Worm (Caenorhabditis elegans) whole organism, L2 larva: ENCODE results near the gene tps-1.
A peak's percentile ranks its signal among the peaks of the same experiment; 100 is the strongest.

Experiments
- C34F6.9 ChIP-seq: fragments of 150-350 bp; optimal IDR thresholded peaks from 2 replicates; lab custom pipeline; 2014; ENCODE audit warnings: missing biosample characterization, missing genetic modification characterization
- F13H6.1 ChIP-seq: sonication (generic microtip); optimal IDR thresholded peaks from 2 replicates; lab custom pipeline; 2016; ENCODE audit warnings: missing genetic modification characterization, missing compliant biosample characterization
- R02D3.7 ChIP-seq: fragments of 150-350 bp; optimal IDR thresholded peaks from 2 replicates; lab custom pipeline; 2014; ENCODE audit warnings: missing biosample characterization, missing genetic modification characterization
- Y55F3AM.14 ChIP-seq: fragments of 200-800 bp; sonication (Bioruptor generic); optimal IDR thresholded peaks from 2 replicates; lab custom pipeline; 2018; ENCODE audit warnings: mild to moderate bottlenecking, missing genetic modification characterization, missing compliant biosample characterization
- ZK546.5 ChIP-seq: sonication (generic microtip); optimal IDR thresholded peaks from 2 replicates; lab custom pipeline; 2017; ENCODE audit warnings: missing biosample characterization, missing genetic modification characterization
- alr-1 ChIP-seq: fragments of 150-350 bp; optimal IDR thresholded peaks from 2 replicates; lab custom pipeline; 2014; ENCODE audit warnings: missing biosample characterization, missing genetic modification characterization
- aly-2 ChIP-seq: fragments of 150-350 bp; optimal IDR thresholded peaks from 2 replicates; lab custom pipeline; 2014; ENCODE audit warnings: missing biosample characterization, missing genetic modification characterization
- blmp-1 ChIP-seq: sonication (generic microtip); optimal IDR thresholded peaks from 2 replicates; lab custom pipeline; 2017; ENCODE audit warnings: missing genetic modification characterization, mild to moderate bottlenecking, missing compliant biosample characterization, antibody characterized with exemption, moderate library complexity; ENCODE audit not compliant: insufficient read depth
- ceh-16 ChIP-seq: fragments of 150-350 bp; optimal IDR thresholded peaks from 2 replicates; lab custom pipeline; 2014; ENCODE audit warnings: missing biosample characterization, missing genetic modification characterization
- ceh-82 ChIP-seq: fragments of 150-350 bp; optimal IDR thresholded peaks from 2 replicates; lab custom pipeline; 2014; ENCODE audit warnings: missing biosample characterization, missing genetic modification characterization
- crh-2 ChIP-seq: sonication (generic microtip); optimal IDR thresholded peaks from 2 replicates; lab custom pipeline; 2017; ENCODE audit warnings: missing biosample characterization, missing genetic modification characterization
- dmd-4 ChIP-seq: sonication (generic microtip); optimal IDR thresholded peaks from 2 replicates; lab custom pipeline; 2017; ENCODE audit warnings: missing biosample characterization, missing genetic modification characterization
- egl-27 ChIP-seq: sonication (generic microtip); optimal IDR thresholded peaks from 3 replicates; lab custom pipeline; 2017; ENCODE audit warnings: missing biosample characterization, missing genetic modification reagents, missing genetic modification characterization
- elt-3 ChIP-seq: sonication (generic microtip); optimal IDR thresholded peaks from 2 replicates; lab custom pipeline; 2017; ENCODE audit warnings: missing biosample characterization, missing genetic modification characterization
- fos-1 ChIP-seq: fragments of 150-350 bp; optimal IDR thresholded peaks from 2 replicates; lab custom pipeline; 2014; ENCODE audit warnings: missing biosample characterization, missing genetic modification characterization
- gmeb-1 ChIP-seq: fragments of 150-350 bp; optimal IDR thresholded peaks from 2 replicates; lab custom pipeline; 2014; ENCODE audit warnings: missing biosample characterization, missing genetic modification characterization
- lin-11 ChIP-seq: fragments of 150-350 bp; sonication (generic microtip); optimal IDR thresholded peaks from 2 replicates; lab custom pipeline; 2014; ENCODE audit warnings: missing biosample characterization, missing genetic modification characterization, inconsistent platforms, mixed read lengths
- lin-13 ChIP-seq: fragments of 150-350 bp; optimal IDR thresholded peaks from 2 replicates; lab custom pipeline; 2014; ENCODE audit warnings: missing biosample characterization, missing genetic modification reagents, missing genetic modification characterization
- lin-39 ChIP-seq: fragments of 150-350 bp; optimal IDR thresholded peaks from 2 replicates; lab custom pipeline; 2014; ENCODE audit warnings: missing biosample characterization, missing genetic modification reagents, missing genetic modification characterization
- lsy-2 ChIP-seq, 2 experiments: fragments of 150-350 bp in 1 of 2; sonication (generic microtip) in 1 of 2; optimal IDR thresholded peaks; 2 replicates each; lab custom pipeline; 2014 to 2017; ENCODE audit warnings: missing biosample characterization in 2 of 2, missing genetic modification characterization in 2 of 2
- mab-5 ChIP-seq: fragments of 150-350 bp; optimal IDR thresholded peaks from 2 replicates; lab custom pipeline; 2014; ENCODE audit warnings: missing biosample characterization, missing genetic modification characterization
- mbf-1 ChIP-seq: sonication (generic microtip); optimal IDR thresholded peaks from 2 replicates; lab custom pipeline; 2017; ENCODE audit warnings: missing biosample characterization, missing genetic modification characterization
- mdl-1 ChIP-seq, 2 experiments: fragments of 150-350 bp in 1 of 2; sonication (generic microtip) in 1 of 2; optimal IDR thresholded peaks; 2 replicates each; lab custom pipeline; 2017; ENCODE audit warnings: missing biosample characterization in 2 of 2, missing genetic modification characterization in 2 of 2
- nhr-10 ChIP-seq: sonication (generic microtip); optimal IDR thresholded peaks from 2 replicates; lab custom pipeline; 2017; ENCODE audit warnings: missing biosample characterization, missing genetic modification characterization
- nhr-11 ChIP-seq: fragments of 150-350 bp; optimal IDR thresholded peaks from 2 replicates; lab custom pipeline; 2014; ENCODE audit warnings: missing biosample characterization, missing genetic modification characterization
- nhr-12 ChIP-seq: fragments of 150-350 bp; optimal IDR thresholded peaks from 2 replicates; lab custom pipeline; 2014; ENCODE audit warnings: missing biosample characterization, missing genetic modification characterization
- nhr-129 ChIP-seq: fragments of 150-350 bp; optimal IDR thresholded peaks from 2 replicates; lab custom pipeline; 2014; ENCODE audit warnings: missing biosample characterization, missing genetic modification characterization
- nhr-21 ChIP-seq: fragments of 150-350 bp; optimal IDR thresholded peaks from 2 replicates; lab custom pipeline; 2014; ENCODE audit warnings: missing biosample characterization, missing genetic modification characterization
- nhr-237 ChIP-seq: fragments of 150-350 bp; optimal IDR thresholded peaks from 2 replicates; lab custom pipeline; 2014; ENCODE audit warnings: missing biosample characterization, missing genetic modification characterization
- nhr-25 ChIP-seq: fragments of 150-350 bp; sonication (generic microtip); optimal IDR thresholded peaks from 3 replicates; lab custom pipeline; 2014; ENCODE audit warnings: missing biosample characterization, missing genetic modification characterization
- nhr-6 ChIP-seq: fragments of 150-350 bp; optimal IDR thresholded peaks from 2 replicates; lab custom pipeline; 2014; ENCODE audit warnings: missing biosample characterization, missing genetic modification characterization
- nhr-77 ChIP-seq: fragments of 150-350 bp; optimal IDR thresholded peaks from 2 replicates; lab custom pipeline; 2014; ENCODE audit warnings: missing biosample characterization, missing genetic modification characterization
- sem-4 ChIP-seq: fragments of 150-350 bp; optimal IDR thresholded peaks from 2 replicates; lab custom pipeline; 2014; ENCODE audit warnings: missing biosample characterization, missing genetic modification reagents, missing genetic modification characterization
- skn-1 ChIP-seq: sonication (generic microtip); optimal IDR thresholded peaks from 2 replicates; lab custom pipeline; 2017; ENCODE audit warnings: missing biosample characterization, missing genetic modification characterization
- sma-3 ChIP-seq: sonication (generic microtip); optimal IDR thresholded peaks from 2 replicates; lab custom pipeline; 2016; ENCODE audit warnings: missing genetic modification reagents, missing genetic modification characterization, missing compliant biosample characterization
- sma-9 ChIP-seq, 2 experiments: fragments of 150-350 bp in 1 of 2; sonication (generic microtip) in 1 of 2; optimal IDR thresholded peaks; 2 replicates each; lab custom pipeline; 2014 to 2016; ENCODE audit warnings: missing genetic modification characterization in 2 of 2, mild to moderate bottlenecking in 1 of 2, missing biosample characterization in 1 of 2, missing compliant biosample characterization in 1 of 2, missing genetic modification reagents in 1 of 2, moderate library complexity in 1 of 2
- unc-39 ChIP-seq: fragments of 150-350 bp; optimal IDR thresholded peaks from 2 replicates; lab custom pipeline; 2014; ENCODE audit warnings: missing biosample characterization, missing genetic modification characterization
- unc-55 ChIP-seq: fragments of 150-350 bp; sonication (generic microtip); optimal IDR thresholded peaks from 3 replicates; lab custom pipeline; 2014; ENCODE audit warnings: missing biosample characterization, missing genetic modification reagents, missing genetic modification characterization
- unc-62 ChIP-seq: fragments of 150-350 bp; optimal IDR thresholded peaks from 2 replicates; lab custom pipeline; 2014; ENCODE audit warnings: missing biosample characterization, missing genetic modification reagents, missing genetic modification characterization
- zag-1 ChIP-seq: fragments of 150-350 bp; optimal IDR thresholded peaks from 2 replicates; lab custom pipeline; 2014; ENCODE audit warnings: missing biosample characterization, missing genetic modification characterization
- ztf-1 ChIP-seq: fragments of 200-800 bp; sonication (Bioruptor generic); conservative IDR thresholded peaks from 2 replicates; pipeline ENCODE4 v1.3.6; 2022; ENCODE audit warnings: missing genetic modification characterization, missing compliant biosample characterization
- ztf-11 ChIP-seq: sonication (generic microtip); optimal IDR thresholded peaks from 2 replicates; lab custom pipeline; 2017; ENCODE audit warnings: missing biosample characterization, missing genetic modification characterization
- ztf-4 ChIP-seq: fragments of 150-350 bp; optimal IDR thresholded peaks from 2 replicates; lab custom pipeline; 2014; ENCODE audit warnings: missing biosample characterization, missing genetic modification characterization

The tps-1 gene

ce11 chrX:17456536-17457165, 17.7 kb downstream of the tps-1 start, which contains the start of gene mlc-2:
mlc-2 (minus strand) TSS chrX:17456586.
- TF ChIP-seq nhr-129 (peak; percentile 28), F13H6.1 (tag; lab: Kevin White, UChicago) (peak; percentile 84), blmp-1 (tag; lab: Kevin White, UChicago) (no peak), dmd-4 (tag; lab: Kevin White, UChicago) (no peak), ztf-4 (tag; lab: Kevin White, UChicago) (no peak), sma-9 (GFP tag; optimal IDR thresholded peaks at IDR 0.05; lab: Kevin White, UChicago) (peak; percentile 14), sma-9 (tag; optimal IDR thresholded peaks at IDR 0.05; lab: Kevin White, UChicago) (no peak)
- TF ChIP-seq, all 48 proteins: peak for 3

- TF ChIP-seq ceh-82 (no peak), ZK546.5 (no peak), R02D3.7 (tag; lab: Kevin White, UChicago) (no peak), sma-9 (GFP tag; optimal IDR thresholded peaks at IDR 0.05; lab: Kevin White, UChicago) (peak; percentile 83), sma-9 (tag; optimal IDR thresholded peaks at IDR 0.05; lab: Kevin White, UChicago) (no peak), ceh-16 (tag; lab: Kevin White, UChicago) (no peak), Y55F3AM.14 (no peak), egl-27 (tag; lab: Kevin White, UChicago) (peak; percentile 40), skn-1 (tag; lab: Kevin White, UChicago) (peak; percentile 16), gmeb-1 (peak; percentile 58), nhr-129 (peak; percentile 92), blmp-1 (tag; lab: Kevin White, UChicago) (peak; percentile 49), mbf-1 (tag; lab: Kevin White, UChicago) (no peak), alr-1 (tag; lab: Kevin White, UChicago) (no peak), fos-1 (tag; lab: Kevin White, UChicago) (peak; percentile 58), crh-2 (tag; lab: Kevin White, UChicago) (peak; percentile 89), ztf-4 (tag; lab: Kevin White, UChicago) (no peak), F13H6.1 (tag; lab: Kevin White, UChicago) (peak; percentile 73), lin-11 (tag; lab: Kevin White, UChicago) (no peak), nhr-10 (tag; lab: Kevin White, UChicago) (no peak), mab-5 (tag; lab: Kevin White, UChicago) (peak; percentile 65), elt-3 (tag; lab: Kevin White, UChicago) (no peak), zag-1 (no peak), unc-55 (GFP tag; lab: Kevin White, UChicago) (peak; percentile 73), nhr-11 (tag; lab: Kevin White, UChicago) (no peak), nhr-21 (tag; lab: Kevin White, UChicago) (peak; percentile 74), nhr-12 (no peak), aly-2 (tag; lab: Kevin White, UChicago) (no peak), lin-13 (GFP tag; lab: Kevin White, UChicago) (peak; percentile 54), C34F6.9 (tag; lab: Kevin White, UChicago) (peak; percentile 85), unc-39 (tag; lab: Kevin White, UChicago) (no peak), sma-3 (peak; percentile 66), nhr-237 (tag; lab: Kevin White, UChicago) (no peak), sem-4 (peak; percentile 75), unc-62 (no peak), nhr-25 (peak; percentile 75), lsy-2 (tag; optimal IDR thresholded peaks at IDR 0.05; lab: Kevin White, UChicago) (peak; percentile 23 to 81), lin-39 (no peak), nhr-6 (tag; lab: Kevin White, UChicago) (peak; percentile 75), dmd-4 (tag; lab: Kevin White, UChicago) (no peak), nhr-77 (no peak), ztf-11 (no peak), mdl-1 (tag; optimal IDR thresholded peaks at IDR 0.05; lab: Kevin White, UChicago) (peak; percentile 95 to 99), ztf-1 (no peak)
Measured at ce11 chrX:17451410-17451809, 22.9 kb downstream of the tps-1 start, which contains the start of gene C36E6.2. C36E6.2 (plus strand) TSS chrX:17451670.
